Fruit fly (Drosophila melanogaster): Measurements from ENCODE around the gene t-cup.

Gene t-cup

DNA sequence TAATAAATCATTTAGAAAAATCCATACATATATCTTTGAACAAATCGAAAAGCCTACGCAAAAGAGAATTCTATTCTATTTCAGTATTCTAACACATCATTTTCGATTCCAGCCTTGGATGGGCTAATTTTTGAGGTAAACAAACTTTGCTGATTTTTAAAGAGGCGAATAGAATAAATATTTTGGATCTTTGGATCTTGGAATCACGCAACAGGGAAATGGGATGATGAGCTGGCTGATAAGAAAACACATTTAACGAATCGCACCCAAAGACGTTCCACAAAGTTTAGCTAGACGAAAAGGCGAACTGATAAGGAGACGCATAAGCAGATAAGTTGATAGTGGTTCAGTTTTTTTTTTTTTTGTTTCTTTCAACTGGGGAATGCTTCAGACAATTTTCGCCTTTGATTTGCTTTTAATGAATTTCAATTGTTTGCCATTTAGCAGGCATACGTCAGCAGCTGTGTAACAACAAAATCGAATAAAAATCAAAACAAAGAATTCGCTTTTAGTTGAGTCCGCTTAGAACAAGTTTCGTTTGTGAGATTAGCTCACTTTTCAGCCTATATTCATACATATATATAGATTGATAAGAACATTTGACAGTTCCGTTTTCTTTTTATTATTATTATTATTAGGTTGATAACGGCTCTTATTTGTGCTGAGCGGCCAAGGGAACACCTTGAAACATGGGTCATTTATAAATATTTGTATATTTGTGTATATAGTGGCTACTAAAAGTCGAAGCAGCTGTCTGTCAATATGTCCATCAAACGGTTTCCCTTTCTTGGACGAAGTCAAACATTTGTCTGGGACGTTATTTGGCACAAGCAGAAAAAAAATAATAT is 31.7 kb downstream of the t-cup start (continued):
- 0 out of 3 replicates have a peak, but pooled peaks have one; percentile 42 for TF ChIP-seq z (GFP tag; IDR thresholded peaks at IDR 0.05)
- TF ChIP-seq CG13894 (tag; optimal IDR thresholded peaks at IDR 0.05), result no peak
- TF ChIP-seq tup (GFP tag; optimal IDR thresholded peaks at IDR 0.05), result no peak
- peak; percentile 27 for TF ChIP-seq wek (GFP tag; optimal IDR thresholded peaks at IDR 0.05)
- no peak for TF ChIP-seq ash1 (GFP tag; optimal IDR thresholded peaks at IDR 0.05)
- TF ChIP-seq sc (optimal IDR thresholded peaks at IDR 0.05), result no peak
- TF ChIP-seq sc (GFP tag; optimal IDR thresholded peaks at IDR 0.05), result peak; percentile 57
- peak; percentile 31 for TF ChIP-seq CG13424 (tag; optimal IDR thresholded peaks at IDR 0.05)
- peak; percentile 49; the same call in 1 of the 2 replicates for TF ChIP-seq Xrp1 (GFP tag; IDR thresholded peaks at IDR 0.05)
- peak; percentile 48 for TF ChIP-seq ATbp (GFP tag; optimal IDR thresholded peaks at IDR 0.05)
- peak; percentile 34 for TF ChIP-seq CG17359 (tag; optimal IDR thresholded peaks at IDR 0.05)
- peak; percentile 9 for TF ChIP-seq Lhr (GFP tag; optimal IDR thresholded peaks at IDR 0.05)
- peak; percentile 10 for TF ChIP-seq Jarid2 (GFP tag; optimal IDR thresholded peaks at IDR 0.05)
- peak; percentile 31 for TF ChIP-seq CG1529 (GFP tag; optimal IDR thresholded peaks at IDR 0.05)
- TF ChIP-seq PHDP (tag; optimal IDR thresholded peaks at IDR 0.05), result peak; percentile 52
- TF ChIP-seq ci (GFP tag; IDR thresholded peaks at IDR 0.05), result no peak
- peak; percentile 11 for TF ChIP-seq lilli (GFP tag; optimal IDR thresholded peaks at IDR 0.05)
- peak; percentile 66 for TF ChIP-seq MTF-1 (GFP tag; optimal IDR thresholded peaks at IDR 0.05; ENCODE audit: borderline replicate concordance)
- TF ChIP-seq CG3847 (GFP tag; IDR thresholded peaks at IDR 0.05), result no peak
- TF ChIP-seq Pdp1 (GFP tag; optimal IDR thresholded peaks at IDR 0.05), result peak in 1 of 2 experiments; percentile 72

DNA sequence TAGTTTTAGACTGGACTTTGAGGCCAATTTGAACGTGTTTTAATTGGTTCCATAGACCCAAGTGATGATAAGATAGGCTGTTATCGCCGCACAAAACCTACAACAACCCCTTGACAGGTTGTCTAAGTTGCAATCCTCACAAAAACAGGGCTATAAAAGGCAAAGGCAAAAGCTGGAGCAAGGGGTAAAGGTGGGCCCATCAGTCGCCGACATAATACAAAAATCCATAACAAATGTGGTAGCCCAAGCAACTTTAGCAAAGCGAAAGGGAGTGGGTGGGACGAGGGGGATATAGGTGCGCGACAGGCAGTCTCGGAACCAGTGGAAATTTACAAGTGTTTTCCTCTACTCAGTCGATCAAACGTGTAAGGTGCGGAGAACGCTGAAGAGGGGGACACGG is 33.1 kb downstream of the t-cup start:
- TF ChIP-seq CG2889 (GFP tag; IDR thresholded peaks at IDR 0.05), result peak; percentile 55; the same call in 1 of the 3 replicates
- no peak for TF ChIP-seq BEAF-32 (GFP tag; optimal IDR thresholded peaks at IDR 0.05)
- no peak for TF ChIP-seq Dll (GFP tag; IDR thresholded peaks at IDR 0.05; ENCODE audit: partially characterized antibody)
- TF ChIP-seq Xbp1 (GFP tag; optimal IDR thresholded peaks at IDR 0.05), result no peak
- TF ChIP-seq Hr39 (optimal IDR thresholded peaks at IDR 0.05), result no peak
- no peak for TF ChIP-seq CG10431 (GFP tag; optimal IDR thresholded peaks at IDR 0.05)
- TF ChIP-seq CG1602 (GFP tag; optimal IDR thresholded peaks at IDR 0.05), result no peak
- peak; percentile 11 for TF ChIP-seq CG18619 (GFP tag; optimal IDR thresholded peaks at IDR 0.05)
- TF ChIP-seq hth (optimal IDR thresholded peaks at IDR 0.05), result no peak
- TF ChIP-seq shn (GFP tag; optimal IDR thresholded peaks at IDR 0.05), result no peak
- no peak for TF ChIP-seq klu (GFP tag; IDR thresholded peaks at IDR 0.05)
- TF ChIP-seq NfI (GFP tag; optimal IDR thresholded peaks at IDR 0.05), result no peak
- TF ChIP-seq pita (GFP tag; optimal IDR thresholded peaks at IDR 0.05), result no peak
- TF ChIP-seq CG12744 (GFP tag; optimal IDR thresholded peaks at IDR 0.05), result no peak
- no peak for TF ChIP-seq dimm (GFP tag; IDR thresholded peaks at IDR 0.05)
- TF ChIP-seq CG17186 (GFP tag; optimal IDR thresholded peaks at IDR 0.05), result no peak
- no peak for TF ChIP-seq Vsx1 (GFP tag; optimal IDR thresholded peaks at IDR 0.05)
- TF ChIP-seq oc (tag; optimal IDR thresholded peaks at IDR 0.05), result no peak
- TF ChIP-seq GATAe (GFP tag; conservative IDR thresholded peaks at IDR 0.05), result peak; percentile 33; the same call in 1 of the 2 replicates
- TF ChIP-seq CG10147 (GFP tag; optimal IDR thresholded peaks at IDR 0.05), result no peak
- TF ChIP-seq unpg (GFP tag; optimal IDR thresholded peaks at IDR 0.05), result no peak
- no peak for TF ChIP-seq CG9727 (GFP tag; optimal IDR thresholded peaks at IDR 0.05)
- no peak for TF ChIP-seq nmo (GFP tag; optimal IDR thresholded peaks at IDR 0.05)
- no peak for TF ChIP-seq CG15514 (GFP tag; optimal IDR thresholded peaks at IDR 0.05)
- no peak for TF ChIP-seq CG3838 (GFP tag; optimal IDR thresholded peaks at IDR 0.05)
- no peak for TF ChIP-seq ro (GFP tag; IDR thresholded peaks at IDR 0.05)
- no peak for TF ChIP-seq fd3F (GFP tag; optimal IDR thresholded peaks at IDR 0.05)
- TF ChIP-seq Dip2 (GFP tag; IDR thresholded peaks at IDR 0.05), result no peak
- no peak for TF ChIP-seq ham (GFP tag; IDR thresholded peaks at IDR 0.05)
- no peak for TF ChIP-seq jigr1 (GFP tag; IDR thresholded peaks at IDR 0.05)
